Worm (Caenorhabditis elegans): Measurements from ENCODE around the gene frpr-1.

The frpr-1 gene

DNA sequence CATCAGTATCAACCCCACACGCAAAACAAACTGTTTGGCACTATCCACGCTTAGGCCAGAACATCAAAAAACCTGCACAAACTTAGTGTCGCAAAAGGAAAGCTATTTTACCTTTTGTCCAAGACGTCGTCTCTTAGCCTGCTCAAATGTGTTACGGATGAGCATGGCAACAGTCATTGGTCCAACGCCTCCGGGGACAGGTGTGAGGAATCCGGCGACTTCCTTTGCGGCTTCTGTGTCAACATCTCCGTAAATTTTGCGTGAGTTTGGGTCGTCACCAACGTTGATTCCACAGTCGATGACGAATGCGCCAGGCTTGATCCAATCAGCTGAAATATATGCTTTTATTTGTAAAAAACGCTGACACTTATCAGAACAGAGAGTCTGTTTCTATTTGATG is 44.8 kb downstream of the frpr-1 start:
- TF ChIP-seq unc-62 (GFP tag; optimal IDR thresholded peaks at IDR 0.05), result no peak

DNA sequence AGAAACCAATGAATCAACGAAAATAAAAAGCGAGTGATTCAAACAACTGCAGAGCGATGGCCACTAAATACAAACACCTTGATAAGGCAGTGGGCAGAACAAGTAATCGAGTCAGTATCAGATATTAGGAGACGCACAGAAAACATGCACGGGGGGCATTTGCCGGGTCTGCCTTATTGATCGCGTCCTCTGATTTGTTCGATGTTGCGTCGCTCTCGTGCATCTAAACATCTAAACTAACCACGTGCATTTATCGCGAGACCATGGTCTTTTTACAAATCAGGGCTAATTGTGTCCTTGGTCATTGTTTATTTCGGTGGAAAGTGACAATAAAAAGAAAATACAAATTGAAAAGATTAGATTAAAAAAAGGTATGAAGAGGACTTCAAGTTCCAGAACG is 45.5 kb downstream of the frpr-1 start, which contains the start of gene K07E3.4:
K07E3.4 (minus strand) TSS at position 100 of the 400 bp plus-strand sequence.
- TF ChIP-seq unc-62 (GFP tag; optimal IDR thresholded peaks at IDR 0.05), result no peak

DNA sequence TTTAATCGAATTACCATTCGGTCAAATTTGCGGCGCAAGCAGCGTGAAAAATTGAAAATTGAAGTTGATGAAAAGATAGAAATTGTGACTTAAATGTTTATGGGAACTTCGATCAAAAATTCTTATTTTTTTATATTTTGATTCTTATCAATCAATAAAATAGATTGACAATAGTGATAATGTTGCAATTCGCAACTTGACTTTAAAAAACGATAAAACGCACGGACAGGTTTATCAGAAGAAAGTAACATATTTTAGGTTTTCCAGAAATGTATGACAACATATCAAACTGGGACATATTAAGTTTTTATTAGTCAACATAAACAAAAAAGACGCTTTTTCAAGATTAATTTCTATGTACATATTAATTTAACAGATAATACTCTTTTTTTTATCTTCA is 46.1 kb downstream of the frpr-1 start:
- no peak for TF ChIP-seq unc-62 (GFP tag; optimal IDR thresholded peaks at IDR 0.05)

DNA sequence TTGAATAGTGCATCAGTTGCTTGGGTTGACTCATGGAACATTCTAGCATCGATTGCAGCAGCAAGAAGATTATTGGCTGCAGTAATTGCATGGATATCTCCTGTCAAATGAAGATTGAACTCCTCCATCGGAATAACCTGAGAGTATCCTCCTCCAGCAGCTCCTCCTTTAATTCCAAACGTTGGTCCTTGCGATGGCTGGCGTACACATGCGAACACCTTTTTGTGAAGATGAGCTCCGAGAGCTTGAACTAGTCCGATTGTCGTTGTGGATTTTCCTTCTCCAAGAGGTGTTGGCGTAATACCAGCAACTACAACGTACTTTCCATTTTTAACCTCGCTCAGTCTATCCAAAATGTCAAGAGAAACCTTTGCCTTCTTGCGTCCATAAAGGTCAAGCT is 46.7 kb downstream of the frpr-1 start:
- TF ChIP-seq unc-62 (GFP tag; optimal IDR thresholded peaks at IDR 0.05), result no peak

DNA sequence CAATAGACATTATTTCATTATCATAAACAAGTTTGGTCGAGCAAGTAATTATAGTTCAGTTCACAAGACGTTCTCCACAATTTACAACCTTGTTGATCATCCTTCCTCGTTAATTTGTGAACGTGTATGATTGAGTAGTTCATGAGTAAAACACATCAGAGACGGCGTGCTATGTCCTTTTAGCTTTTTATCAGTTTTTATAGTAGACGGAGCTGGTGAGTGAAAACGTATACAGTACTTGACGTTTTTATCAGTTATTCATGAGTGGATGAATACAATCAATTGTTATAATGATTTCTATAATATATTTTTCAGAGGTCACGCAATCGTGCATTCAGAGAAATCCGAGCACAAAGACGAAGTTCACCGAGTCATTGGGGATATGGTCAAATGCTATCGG is 50.5 kb downstream of the frpr-1 start:
- no peak for TF ChIP-seq unc-62 (GFP tag; optimal IDR thresholded peaks at IDR 0.05)

- no peak for TF ChIP-seq unc-62 (GFP tag; optimal IDR thresholded peaks at IDR 0.05)
These were observed 51.1 kb downstream of the frpr-1 start for ce11 chrX:8078374-8078773.

DNA sequence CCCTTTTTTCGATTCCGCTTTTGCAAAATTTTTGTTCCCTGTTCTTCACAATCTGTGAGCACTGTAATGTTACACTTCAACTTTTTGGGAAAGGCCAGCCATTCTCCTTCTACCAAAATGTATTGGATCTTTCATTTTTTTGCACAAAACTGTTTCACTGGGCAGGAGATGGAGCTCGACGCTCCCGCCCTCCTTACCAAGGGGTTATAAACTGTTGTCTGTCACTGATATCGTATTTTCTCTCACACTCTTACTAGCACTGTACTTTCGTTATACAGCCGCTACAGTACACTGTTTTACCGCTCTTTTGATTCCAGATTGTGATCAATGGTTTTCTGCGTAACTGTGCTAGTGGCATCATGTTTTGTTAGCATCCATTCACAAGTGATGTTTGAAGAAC is 51.7 kb downstream of the frpr-1 start, which contains the start of gene C46F2.1:
C46F2.1 (plus strand) TSS at position 301 of the 400 bp plus-strand sequence.
- no peak for TF ChIP-seq unc-62 (GFP tag; optimal IDR thresholded peaks at IDR 0.05)

- TF ChIP-seq unc-62 (GFP tag; optimal IDR thresholded peaks at IDR 0.05), result no peak
These were observed 54.9 kb downstream of the frpr-1 start for ce11 chrX:8074527-8074926.
